Worm (Caenorhabditis elegans): Measurements from ENCODE around the gene R13D11.1.
"Not testable (repeated sequence)": the region's sequence is repeated elsewhere in the genome, so short reads cannot be mapped to it uniquely, and the experiment has no call there.

- not testable (repeated sequence) for TF ChIP-seq alr-1 (tag; optimal IDR thresholded peaks at IDR 0.05); elt-1 (tag; optimal IDR thresholded peaks at IDR 0.05); unc-62 (GFP tag; optimal IDR thresholded peaks at IDR 0.05); nhr-6 (tag; optimal IDR thresholded peaks at IDR 0.05); ama-1 (optimal IDR thresholded peaks at IDR 0.05); aly-2 (tag; optimal IDR thresholded peaks at IDR 0.05); egl-27 (tag; optimal IDR thresholded peaks at IDR 0.05); unc-55 (GFP tag; optimal IDR thresholded peaks at IDR 0.05); nhr-10 (tag; optimal IDR thresholded peaks at IDR 0.05); ztf-11 (tag; optimal IDR thresholded peaks at IDR 0.05); lsy-2 (tag; optimal IDR thresholded peaks at IDR 0.05)
Observed at ce11 chrV:843118-843517, 25.8 kb downstream of the R13D11.1 start, which contains the start of gene K09C6.8.

Data from whole organism, L2 larva.